Fruit fly (Drosophila melanogaster) whole organism, pupa: ENCODE results near the gene Ddx1.

Source experiments
- CG10348 ChIP-seq: fragments of 200-800 bp; sonication (Bioruptor generic); IDR thresholded peaks from 2 replicates; pipeline ENCODE4 v1.3.6; 2022; ENCODE audit warnings: missing biosample characterization, missing genetic modification characterization
- CG12605 ChIP-seq: fragments of 200-800 bp; sonication (Bioruptor generic); IDR thresholded peaks from 2 replicates; pipeline ENCODE4 v1.3.6; 2022; ENCODE audit warnings: missing biosample characterization, missing genetic modification characterization
- CG13204 ChIP-seq: fragments of 200-800 bp; sonication (Bioruptor generic); optimal IDR thresholded peaks from 2 replicates; lab custom pipeline; 2018; ENCODE audit warnings: missing biosample characterization, mild to moderate bottlenecking, missing genetic modification characterization, moderate library complexity
- CG14655 ChIP-seq: fragments of 200-800 bp; sonication (Bioruptor generic); optimal IDR thresholded peaks from 3 replicates; lab custom pipeline; 2017; ENCODE audit warnings: mild to moderate bottlenecking, missing biosample characterization, missing genetic modification reagents, missing genetic modification characterization
- CG15710 ChIP-seq: fragments of 200-800 bp; sonication (Bioruptor generic); optimal IDR thresholded peaks from 2 replicates; lab custom pipeline; 2018; ENCODE audit warnings: missing biosample characterization, mild to moderate bottlenecking, missing genetic modification characterization, moderate library complexity
- CG17806 ChIP-seq: fragments of 200-800 bp; sonication (Bioruptor generic); optimal IDR thresholded peaks from 2 replicates; lab custom pipeline; 2018; ENCODE audit warnings: missing biosample characterization, mild to moderate bottlenecking, missing genetic modification characterization, moderate library complexity
- CG32121 ChIP-seq: fragments of 200-800 bp; sonication (Bioruptor generic); IDR thresholded peaks from 2 replicates; pipeline ENCODE4 v1.3.6; 2022; ENCODE audit warnings: missing biosample characterization, missing genetic modification characterization
- CG34367 ChIP-seq: fragments of 200-800 bp; sonication (Bioruptor generic); optimal IDR thresholded peaks from 2 replicates; lab custom pipeline; 2018; ENCODE audit warnings: missing biosample characterization, mild to moderate bottlenecking, missing genetic modification characterization
- CG4496 ChIP-seq: fragments of 200-800 bp; sonication (Bioruptor generic); IDR thresholded peaks from 3 replicates; pipeline ENCODE4 v1.3.6; 2022; ENCODE audit warnings: missing biosample characterization, missing genetic modification characterization
- CG8159 ChIP-seq: fragments of 200-800 bp; sonication (Bioruptor generic); optimal IDR thresholded peaks from 3 replicates; lab custom pipeline; 2018; ENCODE audit warnings: missing biosample characterization, mild to moderate bottlenecking, missing genetic modification characterization, moderate library complexity
- CG8301 ChIP-seq: fragments of 200-800 bp; sonication (Bioruptor generic); optimal IDR thresholded peaks from 2 replicates; lab custom pipeline; 2018; ENCODE audit warnings: missing biosample characterization, mild to moderate bottlenecking, missing genetic modification characterization
- CG9948 ChIP-seq: fragments of 200-800 bp; sonication (Bioruptor generic); optimal IDR thresholded peaks from 2 replicates; lab custom pipeline; 2018; ENCODE audit warnings: missing biosample characterization, mild to moderate bottlenecking, missing genetic modification characterization, moderate library complexity
- D1 ChIP-seq: fragments of 200-800 bp; sonication (Bioruptor generic); optimal IDR thresholded peaks from 2 replicates; lab custom pipeline; 2018; ENCODE audit warnings: missing biosample characterization, mild to moderate bottlenecking, missing genetic modification characterization, moderate library complexity
- EcR ChIP-seq: fragments of 200-800 bp; sonication (Bioruptor generic); optimal IDR thresholded peaks from 3 replicates; lab custom pipeline; 2019; ENCODE audit warnings: missing biosample characterization, missing genetic modification characterization, mild to moderate bottlenecking, moderate library complexity, missing genetic modification reagents
- Ets98B ChIP-seq: fragments of 200-800 bp; sonication (Bioruptor generic); IDR thresholded peaks from 2 replicates; pipeline ENCODE4 v1.3.6; 2022; ENCODE audit warnings: missing biosample characterization, missing genetic modification characterization
- Pif1A ChIP-seq: fragments of 200-800 bp; sonication (Bioruptor generic); optimal IDR thresholded peaks from 3 replicates; lab custom pipeline; 2016; ENCODE audit warnings: missing biosample characterization, missing genetic modification characterization
- Pif1B ChIP-seq: fragments of 200-800 bp; sonication (Bioruptor generic); optimal IDR thresholded peaks from 3 replicates; lab custom pipeline; 2016; ENCODE audit warnings: missing biosample characterization, missing genetic modification characterization
- Snoo ChIP-seq: fragments of 200-800 bp; sonication (Bioruptor generic); optimal IDR thresholded peaks from 3 replicates; lab custom pipeline; 2017; ENCODE audit warnings: missing biosample characterization, mild to moderate bottlenecking, missing genetic modification characterization, inconsistent platforms
- fd96Ca ChIP-seq: fragments of 200-800 bp; sonication (Bioruptor generic); IDR thresholded peaks from 3 replicates; pipeline ENCODE4 v1.3.6; 2022; ENCODE audit warnings: missing biosample characterization, missing genetic modification characterization
- gl ChIP-seq: fragments of 200-800 bp; sonication (Bioruptor generic); optimal IDR thresholded peaks from 2 replicates; lab custom pipeline; 2018; ENCODE audit warnings: missing biosample characterization, mild to moderate bottlenecking, missing genetic modification characterization
- rn ChIP-seq: fragments of 200-800 bp; sonication (Bioruptor generic); IDR thresholded peaks from 2 replicates; pipeline ENCODE4 v1.3.6; 2022; ENCODE audit warnings: missing biosample characterization, missing genetic modification characterization

Gene Ddx1

DNA sequence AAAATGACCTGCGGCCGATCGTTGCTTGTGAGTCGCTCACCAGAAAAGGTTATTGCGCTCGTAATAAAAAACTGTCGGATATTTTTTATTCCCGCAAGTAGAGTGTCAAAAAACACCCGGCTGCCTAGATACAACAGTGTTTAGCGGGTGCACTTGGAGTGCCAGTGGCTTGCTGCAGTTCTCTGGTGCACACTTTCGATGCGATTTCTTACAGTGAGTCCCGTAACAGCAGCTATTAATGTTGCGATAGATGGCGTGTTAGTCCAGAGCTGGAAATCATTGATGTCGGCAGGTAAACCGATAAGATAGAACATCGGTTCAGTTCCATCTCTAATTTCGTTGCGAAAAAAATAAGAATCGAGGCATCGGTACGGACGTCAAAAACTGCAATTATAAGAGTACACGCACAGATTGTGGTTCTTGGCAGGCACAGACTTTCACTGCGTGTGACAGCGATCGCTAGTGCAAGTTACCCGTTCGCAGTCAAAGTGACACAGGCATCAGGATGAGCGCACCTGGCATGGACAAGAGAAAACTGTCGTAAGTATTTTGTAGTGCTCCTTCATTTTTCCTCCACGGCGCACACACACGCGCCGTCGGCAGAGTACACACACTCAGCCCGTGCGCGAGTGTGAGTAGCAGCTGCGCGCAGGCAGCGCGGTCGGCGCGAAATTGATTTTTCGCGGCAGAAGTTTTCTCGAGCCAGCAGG is 4.2 kb downstream of the Ddx1 start, which contains the start of gene Csp:
Gene Csp (plus strand): TSS at position 135 of the 710 bp plus-strand sequence.
- TF ChIP-seq CG9948 (tag; lab: Kevin White, UChicago) (no peak), CG12605 (GFP tag; lab: Robert Waterston, UW) (no peak), CG32121 (GFP tag; lab: Robert Waterston, UW) (peak; percentile 34; the same call in 1 of the 2 replicates), EcR (GFP tag; lab: Kevin White, UChicago) (peak; percentile 65), fd96Ca (GFP tag; lab: Robert Waterston, UW) (0 out of 3 replicates have a peak, but pooled peaks have one; percentile 11), CG4496 (peak; percentile 36; the same call in 2 of the 3 replicates)

DNA sequence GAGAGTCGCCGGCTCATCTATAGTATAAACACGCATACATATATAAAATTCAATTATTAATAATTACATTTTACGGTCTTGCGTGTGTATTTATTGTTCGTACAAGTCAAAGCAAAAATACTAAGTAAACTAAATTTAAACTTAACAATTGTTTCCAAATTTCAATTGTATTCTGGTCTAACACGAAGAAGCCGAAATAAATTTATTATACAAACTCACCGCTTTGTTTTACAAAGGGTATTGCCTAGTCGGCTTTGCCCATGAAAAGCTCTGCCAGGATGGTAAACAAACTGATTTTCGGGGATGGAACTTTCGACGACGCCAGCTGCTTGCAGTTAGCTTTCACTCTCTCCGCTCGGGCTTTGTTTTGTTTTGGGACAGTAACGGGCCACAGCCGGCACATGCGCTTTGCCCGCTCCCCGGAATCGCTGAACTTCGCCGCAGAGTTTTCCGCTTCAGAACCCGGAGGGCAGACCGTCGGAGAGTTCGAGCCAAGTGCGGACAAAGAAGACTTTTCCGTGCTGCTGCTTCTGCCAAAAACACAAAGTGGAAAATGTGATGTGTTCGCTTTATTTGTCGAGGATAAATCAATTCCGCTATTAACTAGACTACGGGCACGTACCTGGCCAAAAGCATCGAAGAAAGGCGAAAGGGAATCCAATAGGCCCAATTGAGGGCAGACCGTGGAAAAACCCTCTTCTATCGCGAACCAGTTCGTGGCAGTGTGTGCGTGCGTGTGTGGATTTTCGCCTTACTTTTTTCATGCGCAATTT is 10.5 kb downstream of the Ddx1 start, which contains the start of gene Srpk79D:
Gene Srpk79D (plus strand): TSS at position 457 of the 773 bp plus-strand sequence.
- TF ChIP-seq CG4496 = 0 out of 3 replicates have a peak, but pooled peaks have one; percentile 10
- TF ChIP-seq CG32121 (GFP tag; lab: Robert Waterston, UW) = no peak
- TF ChIP-seq Ets98B (GFP tag; lab: Robert Waterston, UW) = 0 out of 2 replicates have a peak, but pooled peaks have one; percentile 7

DNA sequence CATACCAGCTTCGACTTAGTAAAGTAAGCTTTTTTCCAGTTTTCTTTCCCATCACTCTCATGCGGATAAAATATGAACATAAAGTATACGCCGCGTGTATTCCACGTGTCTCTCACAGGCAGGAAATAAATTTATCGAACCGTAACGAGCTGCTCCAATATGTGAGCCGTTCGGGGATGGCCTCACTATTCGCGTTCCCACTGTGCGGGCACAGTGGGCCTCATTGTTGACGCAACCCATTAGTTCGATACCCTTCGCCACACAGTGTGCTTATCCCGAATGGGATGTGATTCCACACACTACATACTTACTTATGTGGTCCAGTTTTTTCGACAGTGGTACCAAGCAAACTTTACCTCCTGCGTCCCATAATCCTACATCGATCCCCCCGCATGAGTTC is 12.8 kb downstream of the Ddx1 start:
- TF ChIP-seq Ets98B (GFP tag; lab: Robert Waterston, UW) (no peak), fd96Ca (GFP tag; lab: Robert Waterston, UW) (peak; percentile 30; the same call in 1 of the 3 replicates)

DNA sequence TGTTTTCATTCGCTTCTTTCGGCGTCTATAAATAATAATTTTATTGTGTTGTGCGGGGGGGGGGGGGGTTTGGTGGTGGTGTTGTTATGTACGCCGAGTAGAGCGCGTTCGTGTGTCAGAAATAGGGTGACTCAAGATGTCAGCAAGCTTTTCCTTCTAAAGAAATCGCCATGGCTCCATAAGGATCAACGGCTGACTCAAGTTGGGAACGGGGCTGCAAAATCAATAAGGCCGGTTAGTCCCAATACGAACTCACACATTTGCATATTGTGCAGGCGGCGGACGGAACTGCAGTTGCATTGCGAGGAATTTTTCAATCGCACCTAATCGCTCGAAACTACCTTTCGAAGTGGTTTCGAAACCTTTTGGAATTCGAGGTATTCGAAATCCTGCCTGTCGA is 13.4 kb downstream of the Ddx1 start:
- TF ChIP-seq fd96Ca (GFP tag; lab: Robert Waterston, UW) (peak; percentile 77; the same call in 2 of the 3 replicates), CG34367 (tag; lab: Kevin White, UChicago) (no peak), CG9948 (tag; lab: Kevin White, UChicago) (no peak), CG12605 (GFP tag; lab: Robert Waterston, UW) (peak; percentile 21; the same call in 1 of the 2 replicates), CG32121 (GFP tag; lab: Robert Waterston, UW) (peak; percentile 49), CG8159 (tag; lab: Kevin White, UChicago) (no peak), CG14655 (GFP tag; lab: Kevin White, UChicago) (peak; percentile 35), Ets98B (GFP tag; lab: Robert Waterston, UW) (peak; percentile 31; the same call in 1 of the 2 replicates), CG17806 (tag; lab: Kevin White, UChicago) (no peak), CG8301 (peak; percentile 53), CG4496 (peak; percentile 63; the same call in 2 of the 3 replicates)
- TF ChIP-seq, all 21 proteins: peak for 7

DNA sequence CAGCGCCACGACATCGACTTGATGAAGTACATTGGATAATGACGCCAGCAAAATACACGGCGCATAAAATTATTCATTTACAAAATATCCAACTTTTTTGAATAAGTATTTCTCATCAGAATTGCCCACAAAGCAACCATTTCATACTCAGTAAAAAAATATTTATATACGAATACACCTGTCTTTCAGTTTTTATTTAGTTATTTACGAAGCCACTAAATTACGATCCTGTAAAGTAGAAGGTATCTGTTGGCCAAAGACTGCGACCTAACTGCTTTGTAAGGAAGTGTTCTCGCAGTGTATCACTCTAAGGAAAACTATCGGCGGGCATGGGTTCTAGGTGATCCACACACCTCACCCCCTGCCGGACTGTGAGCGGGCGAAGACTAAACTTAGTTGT is 14.0 kb downstream of the Ddx1 start:
- TF ChIP-seq CG17806 (tag; lab: Kevin White, UChicago) (no peak), CG14655 (GFP tag; lab: Kevin White, UChicago) (no peak), Pif1B (no peak), EcR (GFP tag; lab: Kevin White, UChicago) (no peak), D1 (tag; lab: Kevin White, UChicago) (no peak), rn (0 out of 2 replicates have a peak, but pooled peaks have one; percentile 48), CG12605 (GFP tag; lab: Robert Waterston, UW) (no peak), Pif1A (GFP tag; lab: Kevin White, UChicago) (no peak), CG8159 (tag; lab: Kevin White, UChicago) (no peak), CG4496 (peak; percentile 74), CG15710 (tag; lab: Kevin White, UChicago) (no peak), CG8301 (no peak), Ets98B (GFP tag; lab: Robert Waterston, UW) (peak; percentile 52), CG10348 (no peak), CG9948 (tag; lab: Kevin White, UChicago) (peak; percentile 59), CG34367 (tag; lab: Kevin White, UChicago) (no peak), CG32121 (GFP tag; lab: Robert Waterston, UW) (peak; percentile 62), CG13204 (GFP tag; lab: Kevin White, UChicago) (no peak), fd96Ca (GFP tag; lab: Robert Waterston, UW) (peak; percentile 75), gl (tag; lab: Kevin White, UChicago) (no peak), Snoo (tag; lab: Kevin White, UChicago) (no peak)
